Worm (Caenorhabditis elegans) whole organism, early embryonic: ENCODE measurements around the gene C35D10.5.

Experiments
- ama-1 ChIP-seq: fragments of 150-350 bp; optimal IDR thresholded peaks from 2 replicates; lab custom pipeline; 2014
- ceh-36 ChIP-seq: sonication (generic microtip); optimal IDR thresholded peaks from 2 replicates; lab custom pipeline; 2016; ENCODE audit warnings: missing genetic modification characterization, inconsistent platforms, missing compliant biosample characterization

- TF ChIP-seq ama-1 (lab: Kevin White, UChicago), result no peak
- no peak for TF ChIP-seq ceh-36
These were observed 16.1 kb downstream of the C35D10.5 start, which contains the start of the genes tost-1 and arx-6 for ce11 chrIII:4878281-4878680.
